Fruit fly (Drosophila melanogaster) whole organism, adult: Measurements from ENCODE around the gene scaf6.

Experiments
- CG11617 ChIP-seq: fragments of 200-800 bp; sonication (Bioruptor generic); optimal IDR thresholded peaks from 2 replicates; lab custom pipeline; 2017; ENCODE audit warnings: mild to moderate bottlenecking, missing biosample characterization, missing genetic modification reagents, missing genetic modification characterization
- CG12768 ChIP-seq: fragments of 200-800 bp; sonication (Bioruptor generic); optimal IDR thresholded peaks from 2 replicates; lab custom pipeline; 2017; ENCODE audit warnings: missing biosample characterization, missing genetic modification characterization, mild to moderate bottlenecking, moderate library complexity, missing genetic modification reagents
- CG1620 ChIP-seq: fragments of 200-800 bp; sonication (Bioruptor generic); optimal IDR thresholded peaks from 2 replicates; lab custom pipeline; 2016; ENCODE audit warnings: missing biosample characterization, missing genetic modification characterization
- CG33017 ChIP-seq: fragments of 200-800 bp; sonication (Bioruptor generic); optimal IDR thresholded peaks from 2 replicates; lab custom pipeline; 2018; ENCODE audit warnings: missing biosample characterization, mild to moderate bottlenecking, missing genetic modification characterization, moderate library complexity
- CG5204 ChIP-seq: fragments of 200-800 bp; sonication (Bioruptor generic); optimal IDR thresholded peaks from 2 replicates; lab custom pipeline; 2016; ENCODE audit warnings: missing biosample characterization, missing genetic modification characterization
- CG7045 ChIP-seq: fragments of 200-800 bp; sonication (Bioruptor generic); optimal IDR thresholded peaks from 2 replicates; lab custom pipeline; 2017; ENCODE audit warnings: missing biosample characterization, mild to moderate bottlenecking, missing genetic modification characterization
- CG7101 ChIP-seq: fragments of 200-800 bp; sonication (Bioruptor generic); optimal IDR thresholded peaks from 2 replicates; lab custom pipeline; 2018; ENCODE audit warnings: missing biosample characterization, mild to moderate bottlenecking, missing genetic modification characterization, moderate library complexity
- Clk ChIP-seq: fragments of 200-800 bp; sonication (Bioruptor generic); optimal IDR thresholded peaks from 2 replicates; lab custom pipeline; 2017; ENCODE audit warnings: missing biosample characterization, missing genetic modification characterization
- Hr96 ChIP-seq: fragments of 200-800 bp; sonication (Bioruptor generic); optimal IDR thresholded peaks from 2 replicates; lab custom pipeline; 2016; ENCODE audit warnings: missing biosample characterization, missing genetic modification characterization
- bab1 ChIP-seq: fragments of 200-800 bp; sonication (Bioruptor generic); optimal IDR thresholded peaks from 3 replicates; lab custom pipeline; 2019; ENCODE audit warnings: missing biosample characterization, mild to moderate bottlenecking, missing genetic modification characterization, moderate library complexity
- cic ChIP-seq: fragments of 200-800 bp; sonication (Bioruptor generic); optimal IDR thresholded peaks from 2 replicates; lab custom pipeline; 2017; ENCODE audit warnings: missing biosample characterization, mild to moderate bottlenecking, missing genetic modification characterization, moderate library complexity
- cnc ChIP-seq, 2 experiments: fragments of >200 bp; optimal IDR thresholded peaks; 2 replicates each; lab custom pipeline; 2017
- kay ChIP-seq: fragments of 200-800 bp; sonication (Bioruptor generic); peaks from one replicate; lab custom pipeline; 2016; ENCODE audit warnings: missing biosample characterization, missing genetic modification characterization, borderline replicate concordance
- toe ChIP-seq: fragments of 200-800 bp; sonication (Bioruptor generic); optimal IDR thresholded peaks from 2 replicates; lab custom pipeline; 2016; ENCODE audit warnings: missing biosample characterization, missing genetic modification characterization

- no peak for TF ChIP-seq CG1620
- no peak for TF ChIP-seq bab1 (GFP tag; lab: Kevin White, UChicago)
- no peak for TF ChIP-seq Hr96 (GFP tag; lab: Kevin White, UChicago)
- TF ChIP-seq kay (GFP tag; lab: Kevin White, UChicago), result no peak
- peak; percentile 38 for TF ChIP-seq cic (GFP tag; lab: Kevin White, UChicago)
- peak; percentile 9 for TF ChIP-seq CG11617 (GFP tag; lab: Kevin White, UChicago)
- TF ChIP-seq CG5204 (GFP tag; lab: Kevin White, UChicago), result no peak
- TF ChIP-seq CG33017 (tag; lab: Kevin White, UChicago), result peak; percentile 21
- TF ChIP-seq toe, result peak; percentile 14
- peak; percentile 33 for TF ChIP-seq CG7101 (tag; lab: Kevin White, UChicago)
- TF ChIP-seq cnc (optimal IDR thresholded peaks at IDR 0.05; lab: Kevin White, UChicago), result no peak
- no peak for TF ChIP-seq Clk (GFP tag; lab: Kevin White, UChicago)
- peak; percentile 69 for TF ChIP-seq CG12768
- peak; percentile 63 for TF ChIP-seq CG7045 (GFP tag; lab: Kevin White, UChicago)
These were observed 41.3 kb downstream of the scaf6 start for dm6 chr3L:17001055-17001454.
